Worm (Caenorhabditis elegans) whole organism, L4 larva: ENCODE data around the gene col-158.

ENCODE experiments used
- D1046.2 ChIP-seq: fragments of 200-800 bp; sonication (Bioruptor generic); IDR thresholded peaks from 2 replicates; pipeline ENCODE4 v1.3.6; 2022; ENCODE audit warnings: missing genetic modification characterization, missing compliant biosample characterization
- ZK546.5 ChIP-seq, 2 experiments: sonication (generic microtip); optimal IDR thresholded peaks; 2 replicates each; lab custom pipeline; 2017; ENCODE audit warnings: missing biosample characterization in 2 of 2, missing genetic modification characterization in 2 of 2
- ceh-62 ChIP-seq: sonication (generic microtip); optimal IDR thresholded peaks from 2 replicates; lab custom pipeline; 2017; ENCODE audit warnings: missing biosample characterization, missing genetic modification characterization
- madf-9 ChIP-seq: fragments of 200-800 bp; sonication (Bioruptor generic); conservative IDR thresholded peaks from 2 replicates; pipeline ENCODE4 v1.3.6; 2022; ENCODE audit warnings: missing genetic modification reagents, missing genetic modification characterization, missing compliant biosample characterization
- mxl-2 ChIP-seq: fragments of 200-800 bp; sonication (Bioruptor generic); conservative IDR thresholded peaks from 2 replicates; pipeline ENCODE4 v1.3.6; 2022; ENCODE audit warnings: missing genetic modification reagents, missing genetic modification characterization, missing compliant biosample characterization
- nhr-10 ChIP-seq: fragments of 150-350 bp; optimal IDR thresholded peaks from 2 replicates; lab custom pipeline; 2014; ENCODE audit warnings: missing biosample characterization, missing genetic modification characterization
- rbr-2 ChIP-seq: sonication (generic microtip); optimal IDR thresholded peaks from 2 replicates; lab custom pipeline; 2016; ENCODE audit warnings: missing genotype, missing genetic modification characterization, missing compliant biosample characterization
- snpc-4 ChIP-seq: fragments of 150-350 bp; optimal IDR thresholded peaks from 2 replicates; lab custom pipeline; 2014; ENCODE audit warnings: missing biosample characterization, missing genetic modification characterization

- peak; percentile 93 for TF ChIP-seq D1046.2
- TF ChIP-seq ZK546.5 (tag; optimal IDR thresholded peaks at IDR 0.05; lab: Kevin White, UChicago): no peak
- TF ChIP-seq mxl-2 (GFP tag; lab: Robert Waterston, UW): peak; percentile 80
- no peak for TF ChIP-seq ceh-62 (tag; lab: Kevin White, UChicago)
- peak; percentile 84 for TF ChIP-seq rbr-2 (tag; lab: Kevin White, UChicago)
- TF ChIP-seq nhr-10 (tag; lab: Kevin White, UChicago): no peak
- no peak for TF ChIP-seq snpc-4
- TF ChIP-seq madf-9 (GFP tag; lab: Robert Waterston, UW): peak; percentile 90
Observed at ce11 chrV:11782809-11783440, 46.5 kb upstream of the col-158 start, which contains the start of gene F55A11.11.
